Worm (Caenorhabditis elegans): ENCODE measurements around the gene dct-8.

The dct-8 gene

DNA sequence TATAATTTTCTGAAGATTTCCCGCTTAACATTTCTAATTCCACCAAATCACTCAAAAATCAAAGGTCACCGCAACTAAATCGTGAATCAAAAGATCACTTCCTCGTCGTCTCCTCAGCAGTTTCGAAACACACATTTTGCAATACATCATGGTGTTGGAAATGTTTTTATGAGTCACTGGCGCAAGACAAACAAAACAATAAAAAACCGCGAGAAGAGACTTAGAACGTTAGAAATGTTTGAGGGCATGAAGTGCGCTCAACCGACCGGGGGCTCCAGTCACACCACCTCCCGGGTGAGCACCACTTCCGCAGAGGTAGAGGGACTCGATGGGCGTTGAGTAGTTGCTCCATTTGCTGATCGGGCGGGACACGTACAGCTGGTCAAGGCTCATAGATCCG is 19.6 kb upstream of the dct-8 start:
- TF ChIP-seq pqm-1 (tag; optimal IDR thresholded peaks at IDR 0.05) (peak; percentile 31), elt-3 (tag; optimal IDR thresholded peaks at IDR 0.05) (no peak), nhr-76 (tag; optimal IDR thresholded peaks at IDR 0.05) (no peak), hmg-11 (tag; optimal IDR thresholded peaks at IDR 0.05) (no peak), unc-39 (tag; optimal IDR thresholded peaks at IDR 0.05) (no peak), zag-1 (tag; optimal IDR thresholded peaks at IDR 0.05) (no peak), lsy-12 (tag; optimal IDR thresholded peaks at IDR 0.05) (no peak), ceh-28 (tag; optimal IDR thresholded peaks at IDR 0.05) (no peak), pha-4 (tag; optimal IDR thresholded peaks at IDR 0.05) (peak; percentile 80), ceh-82 (tag; optimal IDR thresholded peaks at IDR 0.05) (no peak), mml-1 (tag; optimal IDR thresholded peaks at IDR 0.05) (no peak), R02D3.7 (tag; optimal IDR thresholded peaks at IDR 0.05) (no peak), nhr-25 (tag; optimal IDR thresholded peaks at IDR 0.05) (no peak), lin-15B (tag; optimal IDR thresholded peaks at IDR 0.05) (peak; percentile 30), aly-2 (tag; optimal IDR thresholded peaks at IDR 0.05) (no peak), lin-39 (tag; optimal IDR thresholded peaks at IDR 0.05) (peak; percentile 66), fos-1 (tag; optimal IDR thresholded peaks at IDR 0.05) (peak; percentile 66), ztf-4 (tag; optimal IDR thresholded peaks at IDR 0.05) (no peak), elt-2 (tag; optimal IDR thresholded peaks at IDR 0.05) (peak; percentile 19), tbx-2 (tag; optimal IDR thresholded peaks at IDR 0.05) (no peak), nhr-77 (tag; optimal IDR thresholded peaks at IDR 0.05) (no peak), elt-1 (tag; optimal IDR thresholded peaks at IDR 0.05) (no peak), fkh-2 (tag; optimal IDR thresholded peaks at IDR 0.05) (no peak), ZK546.5 (tag; optimal IDR thresholded peaks at IDR 0.05) (no peak), unc-62 (GFP tag; optimal IDR thresholded peaks at IDR 0.05) (no peak), egl-27 (tag; optimal IDR thresholded peaks at IDR 0.05) (peak; percentile 63), daf-12 (tag; optimal IDR thresholded peaks at IDR 0.05) (no peak), nhr-23 (tag; optimal IDR thresholded peaks at IDR 0.05) (peak; percentile 31), jun-1 (tag; optimal IDR thresholded peaks at IDR 0.05) (peak; percentile 85), ceh-16 (tag; optimal IDR thresholded peaks at IDR 0.05) (no peak), nhr-28 (tag; optimal IDR thresholded peaks at IDR 0.05) (no peak), fkh-10 (GFP tag; optimal IDR thresholded peaks at IDR 0.05) (no peak), snpc-4 (tag; optimal IDR thresholded peaks at IDR 0.05) (peak; percentile 22), egl-5 (tag; optimal IDR thresholded peaks at IDR 0.05) (peak; percentile 100), nhr-237 (tag; optimal IDR thresholded peaks at IDR 0.05) (no peak), nfya-1 (tag; optimal IDR thresholded peaks at IDR 0.05; ENCODE audit: insufficient read depth) (peak; percentile 12), nhr-67 (tag; optimal IDR thresholded peaks at IDR 0.05) (no peak), nhr-43 (tag; optimal IDR thresholded peaks at IDR 0.05; ENCODE audit: poor library complexity, severe bottlenecking) (no peak)

DNA sequence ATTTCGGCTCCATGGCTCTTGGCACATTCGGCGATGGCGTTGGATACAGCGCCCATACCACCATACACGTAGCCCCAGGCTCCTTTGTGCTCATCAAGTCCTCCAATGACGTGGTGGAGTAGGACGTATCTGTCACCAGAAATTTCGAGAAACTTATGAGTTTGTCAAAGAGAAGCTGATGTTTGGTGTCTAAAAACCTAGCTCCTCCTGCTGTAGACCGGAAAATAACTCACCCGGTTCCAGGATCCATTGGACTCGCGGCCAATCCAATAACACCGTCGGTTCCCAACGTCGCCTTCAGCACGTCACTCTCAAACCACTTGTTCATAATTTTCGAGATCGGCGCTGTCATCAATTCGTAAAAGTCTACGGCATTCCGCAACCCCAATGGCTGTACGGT is 17.9 kb upstream of the dct-8 start:
- no peak for TF ChIP-seq nhr-237 (tag; optimal IDR thresholded peaks at IDR 0.05)

ce11 chrIV:3878283-3878938 is 16.5 kb upstream of the dct-8 start, which contains the start of gene F37C4.6:
F37C4.6 (minus strand) TSS chrIV:3878333.
- TF ChIP-seq nhr-67 (tag; optimal IDR thresholded peaks at IDR 0.05) (no peak), ZK546.5 (tag; optimal IDR thresholded peaks at IDR 0.05) (no peak), elt-2 (tag; optimal IDR thresholded peaks at IDR 0.05) (peak; percentile 84), pqm-1 (tag; optimal IDR thresholded peaks at IDR 0.05) (peak; percentile 8)

ce11 chrIV:3881119-3881518 is 13.8 kb upstream of the dct-8 start, which contains the start of the genes F37C4.8 and oac-23:
F37C4.8 (minus strand) TSS chrIV:3881219.
oac-23 (plus strand) TSS chrIV:3881441.
- TF ChIP-seq nhr-76 (tag; optimal IDR thresholded peaks at IDR 0.05) (no peak), hmg-11 (tag; optimal IDR thresholded peaks at IDR 0.05) (no peak), nhr-25 (tag; optimal IDR thresholded peaks at IDR 0.05) (no peak), aly-2 (tag; optimal IDR thresholded peaks at IDR 0.05) (no peak), lin-39 (tag; optimal IDR thresholded peaks at IDR 0.05) (no peak), nhr-43 (tag; optimal IDR thresholded peaks at IDR 0.05; ENCODE audit: poor library complexity, severe bottlenecking) (no peak), ceh-9 (tag; optimal IDR thresholded peaks at IDR 0.05) (no peak), tbx-2 (tag; optimal IDR thresholded peaks at IDR 0.05) (no peak), lsy-12 (tag; optimal IDR thresholded peaks at IDR 0.05) (no peak), elt-1 (tag; optimal IDR thresholded peaks at IDR 0.05) (no peak), unc-39 (tag; optimal IDR thresholded peaks at IDR 0.05) (no peak), ceh-82 (tag; optimal IDR thresholded peaks at IDR 0.05) (no peak), zag-1 (tag; optimal IDR thresholded peaks at IDR 0.05) (no peak), fos-1 (tag; optimal IDR thresholded peaks at IDR 0.05) (no peak), R02D3.7 (tag; optimal IDR thresholded peaks at IDR 0.05) (no peak), ztf-11 (tag; optimal IDR thresholded peaks at IDR 0.05) (no peak), fkh-2 (tag; optimal IDR thresholded peaks at IDR 0.05) (no peak), nhr-67 (tag; optimal IDR thresholded peaks at IDR 0.05) (no peak)
